Worm (Caenorhabditis elegans) whole organism, L2 larva: Measurements from ENCODE around the gene ZK1307.8.

Source experiments
- alr-1 ChIP-seq: fragments of 150-350 bp; optimal IDR thresholded peaks from 2 replicates; lab custom pipeline; 2014; ENCODE audit warnings: missing biosample characterization, missing genetic modification characterization
- aly-2 ChIP-seq: fragments of 150-350 bp; optimal IDR thresholded peaks from 2 replicates; lab custom pipeline; 2014; ENCODE audit warnings: missing biosample characterization, missing genetic modification characterization
- lsy-2 ChIP-seq, 2 experiments: fragments of 150-350 bp in 1 of 2; sonication (generic microtip) in 1 of 2; optimal IDR thresholded peaks; 2 replicates each; lab custom pipeline; 2014 to 2017; ENCODE audit warnings: missing biosample characterization in 2 of 2, missing genetic modification characterization in 2 of 2
- ztf-11 ChIP-seq: sonication (generic microtip); optimal IDR thresholded peaks from 2 replicates; lab custom pipeline; 2017; ENCODE audit warnings: missing biosample characterization, missing genetic modification characterization

DNA sequence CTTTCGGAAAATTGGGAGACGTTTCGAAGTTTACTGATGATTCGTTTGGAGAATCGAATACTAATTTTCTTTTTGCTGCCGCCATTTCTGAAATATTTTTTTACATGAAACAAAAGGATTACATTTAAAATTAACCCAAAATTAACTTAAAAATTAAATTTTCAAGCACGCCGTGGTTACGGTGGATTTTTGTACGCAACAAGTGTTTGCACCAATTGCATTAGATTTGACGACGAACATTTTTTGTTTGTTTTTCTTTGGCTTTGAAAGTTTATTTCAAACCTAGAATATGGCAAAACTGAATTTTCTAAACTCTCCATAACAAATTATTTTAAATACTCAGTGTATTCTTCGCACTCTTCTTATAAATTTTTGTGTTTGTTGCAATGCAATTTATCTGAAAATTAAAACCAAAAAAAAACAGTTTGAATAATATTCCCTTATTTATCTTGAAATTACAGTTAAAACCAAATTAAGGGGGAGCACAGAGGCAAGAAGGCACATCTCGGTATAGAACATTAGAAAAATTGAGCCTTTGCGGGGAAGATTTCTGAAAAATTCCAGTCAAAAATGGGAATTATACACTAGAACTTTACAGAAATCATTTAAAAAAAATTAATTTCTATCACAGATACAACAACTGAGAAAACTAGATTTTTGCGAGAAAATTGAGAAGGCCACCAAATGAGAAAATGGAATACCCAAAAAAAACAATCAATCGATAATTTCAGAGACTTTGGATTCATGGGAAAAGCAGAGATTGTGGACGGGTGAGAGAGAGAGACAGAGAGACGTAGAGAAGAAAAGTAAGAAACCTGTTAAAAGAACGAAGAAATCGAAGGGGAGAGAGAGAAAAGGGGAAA is 7.1 kb upstream of the ZK1307.8 start, which contains the start of gene hal-3:
- peak in 1 of 2 experiments; percentile 53 for TF ChIP-seq lsy-2 (tag; optimal IDR thresholded peaks at IDR 0.05; lab: Kevin White, UChicago)
- TF ChIP-seq aly-2 (tag; lab: Kevin White, UChicago), result no peak
- no peak for TF ChIP-seq ztf-11 (tag; lab: Kevin White, UChicago)
- TF ChIP-seq alr-1 (tag; lab: Kevin White, UChicago), result no peak
